Fruit fly (Drosophila melanogaster) whole organism, embryonic: Measurements from ENCODE around the gene Rad9.

Experiments used
- Adf1 ChIP-seq: fragments of 200-800 bp; sonication (Bioruptor generic); IDR thresholded peaks from 2 replicates; pipeline ENCODE4 v1.3.6; 2022; ENCODE audit warnings: missing biosample characterization, missing genetic modification characterization
- Asciz ChIP-seq: fragments of 200-800 bp; sonication (Bioruptor generic); optimal IDR thresholded peaks from 2 replicates; lab custom pipeline; 2017; ENCODE audit warnings: missing biosample characterization, mild to moderate bottlenecking, missing genetic modification characterization, missing genetic modification reagents
- C15 ChIP-seq: fragments of 200-800 bp; sonication (Bioruptor generic); IDR thresholded peaks from 3 replicates; pipeline ENCODE4 v1.3.6; 2022; ENCODE audit warnings: missing biosample characterization, missing genetic modification characterization
- CG10147 ChIP-seq: fragments of 200-800 bp; sonication (Bioruptor generic); optimal IDR thresholded peaks from 2 replicates; lab custom pipeline; 2019; ENCODE audit warnings: missing biosample characterization, mild to moderate bottlenecking, missing genetic modification characterization, moderate library complexity
- CG11560 ChIP-seq: fragments of 200-800 bp; sonication (Bioruptor generic); IDR thresholded peaks from 3 replicates; pipeline ENCODE4 v1.3.6; 2022; ENCODE audit warnings: missing biosample characterization, missing genetic modification characterization
- CG12104 ChIP-seq: fragments of 200-800 bp; sonication (Bioruptor generic); optimal IDR thresholded peaks from 3 replicates; lab custom pipeline; 2016; ENCODE audit warnings: missing biosample characterization, missing genetic modification characterization
- CG12942 ChIP-seq: fragments of 200-800 bp; sonication (Bioruptor generic); optimal IDR thresholded peaks from 3 replicates; lab custom pipeline; 2016; ENCODE audit warnings: missing biosample characterization, missing genetic modification characterization
- CG14014 ChIP-seq: fragments of 200-800 bp; sonication (Bioruptor generic); IDR thresholded peaks from 2 replicates; pipeline ENCODE4 v1.3.6; 2022; ENCODE audit warnings: missing biosample characterization, missing genetic modification characterization
- CG15073 ChIP-seq: fragments of 200-800 bp; sonication (Bioruptor generic); optimal IDR thresholded peaks from 2 replicates; lab custom pipeline; 2016; ENCODE audit warnings: missing biosample characterization, missing genetic modification characterization
- CG15269 ChIP-seq: fragments of 200-800 bp; sonication (Bioruptor generic); optimal IDR thresholded peaks from 2 replicates; lab custom pipeline; 2018; ENCODE audit warnings: missing biosample characterization, mild to moderate bottlenecking, missing genetic modification characterization, moderate library complexity
- CG15696 ChIP-seq: fragments of 200-800 bp; sonication (Bioruptor generic); optimal IDR thresholded peaks from 2 replicates; lab custom pipeline; 2019; ENCODE audit warnings: missing biosample characterization, mild to moderate bottlenecking, missing genetic modification characterization, moderate library complexity
- CG16779 ChIP-seq: fragments of 200-800 bp; sonication (Bioruptor generic); IDR thresholded peaks from 2 replicates; pipeline ENCODE4 v1.3.6; 2022; ENCODE audit warnings: missing biosample characterization, missing genetic modification characterization
- CG17328 ChIP-seq: fragments of 200-800 bp; sonication (Bioruptor generic); IDR thresholded peaks from 2 replicates; pipeline ENCODE4 v1.3.6; 2022; ENCODE audit warnings: missing biosample characterization, missing genetic modification characterization
- CG1792 ChIP-seq: fragments of 200-800 bp; sonication (Bioruptor generic); optimal IDR thresholded peaks from 2 replicates; lab custom pipeline; 2016; ENCODE audit warnings: missing biosample characterization, missing genetic modification characterization
- CG30020 ChIP-seq: fragments of 200-800 bp; optimal IDR thresholded peaks from 2 replicates; lab custom pipeline; 2019; ENCODE audit warnings: missing biosample characterization, mild to moderate bottlenecking, missing genetic modification characterization, moderate library complexity
- CG31224 ChIP-seq: fragments of 200-800 bp; sonication (Bioruptor generic); IDR thresholded peaks from 2 replicates; pipeline ENCODE4 v1.3.6; 2022; ENCODE audit warnings: missing biosample characterization, missing genetic modification characterization
- CG42726 ChIP-seq: fragments of 200-800 bp; sonication (Bioruptor generic); IDR thresholded peaks from 2 replicates; pipeline ENCODE4 v1.3.6; 2022; ENCODE audit warnings: missing biosample characterization, missing genetic modification characterization; ENCODE audit not compliant: partially characterized antibody
- CG7963 ChIP-seq: fragments of 200-800 bp; sonication (Bioruptor generic); IDR thresholded peaks from 3 replicates; pipeline ENCODE4 v1.3.6; 2022; ENCODE audit warnings: missing biosample characterization, missing genetic modification characterization; ENCODE audit not compliant: partially characterized antibody
- CHES-1-like ChIP-seq: fragments of 200-800 bp; sonication (Bioruptor generic); optimal IDR thresholded peaks from 2 replicates; lab custom pipeline; 2016; ENCODE audit warnings: missing biosample characterization, missing genetic modification characterization
- CTCF ChIP-seq: fragments of 200-800 bp; sonication (Bioruptor generic); optimal IDR thresholded peaks from 2 replicates; lab custom pipeline; 2017; ENCODE audit warnings: missing biosample characterization, mild to moderate bottlenecking, missing genetic modification characterization, moderate library complexity
- Camta ChIP-seq: fragments of 200-800 bp; sonication (Bioruptor generic); optimal IDR thresholded peaks from 2 replicates; lab custom pipeline; 2016; ENCODE audit warnings: missing biosample characterization, missing genetic modification characterization
- CoRest ChIP-seq: fragments of 200-800 bp; sonication (Bioruptor generic); optimal IDR thresholded peaks from 3 replicates; lab custom pipeline; 2018; ENCODE audit warnings: missing biosample characterization, mild to moderate bottlenecking, missing genetic modification characterization, moderate library complexity
- Dbx ChIP-seq: fragments of 200-800 bp; sonication (Bioruptor generic); IDR thresholded peaks from 3 replicates; pipeline ENCODE4 v1.3.6; 2022; ENCODE audit warnings: missing biosample characterization, missing genetic modification characterization
- Dp ChIP-seq: fragments of 200-800 bp; sonication (Bioruptor generic); optimal IDR thresholded peaks from 2 replicates; lab custom pipeline; 2018; ENCODE audit warnings: missing biosample characterization, mild to moderate bottlenecking, missing genetic modification characterization, moderate library complexity
- Fer1 ChIP-seq: fragments of 200-800 bp; sonication (Bioruptor generic); optimal IDR thresholded peaks from 2 replicates; lab custom pipeline; 2017; ENCODE audit warnings: missing biosample characterization, mild to moderate bottlenecking, missing genetic modification characterization
- Hr51 ChIP-seq, 2 experiments: fragments of 200-800 bp; sonication (Bioruptor generic); optimal IDR thresholded peaks; 2 replicates in 1 of 2; 3 replicates in 1 of 2; lab custom pipeline; 2016 to 2018; ENCODE audit warnings: missing biosample characterization in 2 of 2, missing genetic modification characterization in 2 of 2, mild to moderate bottlenecking in 1 of 2, moderate library complexity in 1 of 2
- Hr78 ChIP-seq, 2 experiments: fragments of 200-800 bp in 1 of 2; fragments of >200 bp in 1 of 2; sonication (Bioruptor generic) in 1 of 2; optimal IDR thresholded peaks; 2 replicates each; lab custom pipeline; 2017 to 2019; ENCODE audit warnings: missing biosample characterization in 2 of 2, missing genetic modification characterization in 2 of 2, mild to moderate bottlenecking in 1 of 2, moderate library complexity in 1 of 2
- Hsf ChIP-seq: fragments of 200-800 bp; sonication (Bioruptor generic); optimal IDR thresholded peaks from 3 replicates; lab custom pipeline; 2016; ENCODE audit warnings: missing biosample characterization, missing genetic modification characterization
- MTF-1 ChIP-seq: fragments of 200-800 bp; sonication (Bioruptor generic); optimal IDR thresholded peaks from 2 replicates; lab custom pipeline; 2018; ENCODE audit warnings: missing biosample characterization, mild to moderate bottlenecking, missing genetic modification characterization, borderline replicate concordance
- Opbp ChIP-seq: fragments of 200-800 bp; sonication (Bioruptor generic); IDR thresholded peaks from 3 replicates; pipeline ENCODE4 v1.3.6; 2022; ENCODE audit warnings: missing biosample characterization, missing genetic modification characterization; ENCODE audit not compliant: partially characterized antibody
- Ssrp ChIP-seq: fragments of 200-800 bp; sonication (Bioruptor generic); optimal IDR thresholded peaks from 2 replicates; lab custom pipeline; 2018; ENCODE audit warnings: missing biosample characterization, mild to moderate bottlenecking, missing genetic modification characterization, moderate library complexity
- Tbp ChIP-seq: fragments of >200 bp; optimal IDR thresholded peaks from 2 replicates; lab custom pipeline; 2018; ENCODE audit warnings: missing biosample characterization, missing genetic modification characterization
- abd-A ChIP-seq: fragments of 200-800 bp; sonication (Bioruptor generic); optimal IDR thresholded peaks from 3 replicates; lab custom pipeline; 2019; ENCODE audit warnings: missing biosample characterization, mild to moderate bottlenecking, missing genetic modification characterization, moderate library complexity
- al ChIP-seq: fragments of 200-800 bp; sonication (Bioruptor generic); IDR thresholded peaks from 2 replicates; pipeline ENCODE4 v1.3.6; 2022; ENCODE audit warnings: missing biosample characterization, missing genetic modification characterization
- bsh ChIP-seq, 2 experiments: fragments of 200-800 bp; sonication (Bioruptor generic); optimal IDR thresholded peaks; 2 replicates each; lab custom pipeline; 2017 to 2018; ENCODE audit warnings: mild to moderate bottlenecking in 2 of 2, missing biosample characterization in 2 of 2, missing genetic modification characterization in 2 of 2, moderate library complexity in 1 of 2
- btn ChIP-seq: fragments of 200-800 bp; sonication (Bioruptor generic); optimal IDR thresholded peaks from 2 replicates; lab custom pipeline; 2016; ENCODE audit warnings: missing biosample characterization, missing genetic modification characterization
- dysf ChIP-seq: fragments of 200-800 bp; sonication (Bioruptor generic); IDR thresholded peaks from 3 replicates; pipeline ENCODE4 v1.3.6; 2022; ENCODE audit warnings: missing biosample characterization, missing genetic modification characterization
- esg ChIP-seq: fragments of 200-800 bp; sonication (Bioruptor generic); conservative IDR thresholded peaks from 2 replicates; pipeline ENCODE4 v1.3.6; 2022; ENCODE audit warnings: missing biosample characterization, missing genetic modification characterization
- eve ChIP-seq, 2 experiments: fragments of >200 bp; optimal IDR thresholded peaks; 2 replicates each; lab custom pipeline; 2017; ENCODE audit warnings: missing biosample characterization in 2 of 2, missing genetic modification characterization in 2 of 2
- gcm ChIP-seq: fragments of 200-800 bp; sonication (Bioruptor generic); optimal IDR thresholded peaks from 2 replicates; lab custom pipeline; 2019; ENCODE audit warnings: missing biosample characterization, mild to moderate bottlenecking, missing genetic modification characterization, moderate library complexity
- ind ChIP-seq: fragments of 200-800 bp; sonication (Bioruptor generic); optimal IDR thresholded peaks from 3 replicates; lab custom pipeline; 2016; ENCODE audit warnings: missing biosample characterization, missing genetic modification characterization
- jigr1 ChIP-seq: fragments of 200-800 bp; sonication (Bioruptor generic); IDR thresholded peaks from 3 replicates; pipeline ENCODE4 v1.3.6; 2022; ENCODE audit warnings: missing biosample characterization, missing genetic modification characterization
- kay ChIP-seq: fragments of 200-800 bp; sonication (Bioruptor generic); optimal IDR thresholded peaks from 2 replicates; lab custom pipeline; 2016; ENCODE audit warnings: missing biosample characterization, missing genetic modification characterization
- lbe ChIP-seq: fragments of 200-800 bp; sonication (Bioruptor generic); optimal IDR thresholded peaks from 2 replicates; lab custom pipeline; 2016; ENCODE audit warnings: missing biosample characterization, mild to moderate bottlenecking, missing genetic modification characterization
- lilli ChIP-seq: fragments of 200-800 bp; sonication (Bioruptor generic); optimal IDR thresholded peaks from 3 replicates; lab custom pipeline; 2016; ENCODE audit warnings: missing biosample characterization, missing genetic modification characterization
- nau ChIP-seq: fragments of 200-800 bp; sonication (Bioruptor generic); optimal IDR thresholded peaks from 3 replicates; lab custom pipeline; 2017; ENCODE audit warnings: missing biosample characterization, mild to moderate bottlenecking, missing genetic modification characterization, missing genetic modification reagents
- onecut ChIP-seq: fragments of 200-800 bp; sonication (Bioruptor generic); IDR thresholded peaks from 2 replicates; pipeline ENCODE4 v1.3.6; 2022; ENCODE audit warnings: missing biosample characterization, missing genetic modification characterization
- pho ChIP-seq: fragments of 200-800 bp; sonication (Bioruptor generic); optimal IDR thresholded peaks from 2 replicates; lab custom pipeline; 2016; ENCODE audit warnings: missing biosample characterization, missing genetic modification characterization
- pum ChIP-seq: fragments of 200-800 bp; sonication (Bioruptor generic); optimal IDR thresholded peaks from 2 replicates; lab custom pipeline; 2016; ENCODE audit warnings: missing biosample characterization, missing genetic modification characterization
- salm ChIP-seq: fragments of 200-800 bp; sonication (Bioruptor generic); optimal IDR thresholded peaks from 2 replicates; lab custom pipeline; 2018; ENCODE audit warnings: missing biosample characterization, mild to moderate bottlenecking, missing genetic modification characterization
- sisA ChIP-seq: fragments of 200-800 bp; sonication (Bioruptor generic); IDR thresholded peaks from 2 replicates; pipeline ENCODE4 v1.3.6; 2022; ENCODE audit warnings: missing biosample characterization, missing genetic modification characterization
- so ChIP-seq: fragments of 200-800 bp; sonication (Bioruptor generic); IDR thresholded peaks from 3 replicates; pipeline ENCODE4 v1.3.6; 2022; ENCODE audit warnings: missing biosample characterization, missing genetic modification characterization
- sob ChIP-seq: fragments of 200-800 bp; sonication (Bioruptor generic); IDR thresholded peaks from 2 replicates; pipeline ENCODE4 v1.3.6; 2022; ENCODE audit warnings: missing biosample characterization, missing genetic modification characterization

Gene Rad9

DNA sequence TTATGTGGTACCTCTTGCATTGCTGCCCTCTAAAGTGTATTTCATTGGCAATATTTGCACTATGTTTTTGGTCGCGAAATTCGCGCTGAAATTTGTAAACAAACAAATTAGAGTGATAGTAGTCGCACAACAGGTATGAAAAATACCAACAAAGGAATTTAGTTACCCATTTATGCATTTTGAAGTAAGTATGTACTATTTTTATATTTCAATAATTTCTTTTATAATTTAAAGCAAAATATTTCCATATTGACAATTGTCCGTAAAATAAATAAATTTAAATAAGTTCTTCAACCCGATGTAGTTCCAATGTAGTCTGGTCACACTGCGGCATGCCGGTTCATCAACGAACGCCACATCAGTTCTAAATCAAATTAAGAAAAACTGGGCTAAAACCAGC is at the start of gene Rad9, which contains the start of gene Uggt (continued):
- TF ChIP-seq CG15269 (tag; lab: Kevin White, UChicago): no peak
- TF ChIP-seq CG12104: no peak
- no peak for TF ChIP-seq sob (GFP tag; lab: Robert Waterston, UW)
- TF ChIP-seq so (GFP tag; lab: Robert Waterston, UW): no peak
- TF ChIP-seq Camta (GFP tag; lab: Kevin White, UChicago): no peak
- no peak for TF ChIP-seq lbe (GFP tag; lab: Kevin White, UChicago)
- peak; percentile 12 for TF ChIP-seq CG12942 (GFP tag; lab: Kevin White, UChicago)
- no peak for TF ChIP-seq CG7963 (GFP tag; lab: Robert Waterston, UW)
- TF ChIP-seq CTCF (GFP tag; lab: Kevin White, UChicago): no peak
- no peak for TF ChIP-seq CG31224 (GFP tag; lab: Robert Waterston, UW)
- TF ChIP-seq dysf (GFP tag; lab: Robert Waterston, UW): no peak
- TF ChIP-seq esg (GFP tag; lab: Robert Waterston, UW): no peak
- no peak for TF ChIP-seq ind
- TF ChIP-seq Asciz (GFP tag; lab: Kevin White, UChicago): no peak
- peak; percentile 7 for TF ChIP-seq lilli (GFP tag; lab: Kevin White, UChicago)
- no peak for TF ChIP-seq C15 (GFP tag; lab: Robert Waterston, UW)
- no peak for TF ChIP-seq onecut
- no peak for TF ChIP-seq Fer1
- TF ChIP-seq kay (GFP tag; lab: Kevin White, UChicago): no peak
- no peak for TF ChIP-seq nau (GFP tag; lab: Kevin White, UChicago)
- TF ChIP-seq CoRest (tag; lab: Kevin White, UChicago): no peak
- no peak for TF ChIP-seq CG11560 (tag; lab: Robert Waterston, UW)
- TF ChIP-seq bsh (GFP tag; optimal IDR thresholded peaks at IDR 0.05; lab: Kevin White, UChicago): peak in 1 of 2 experiments; percentile 9
- no peak for TF ChIP-seq CG1792 (GFP tag; lab: Kevin White, UChicago)
- no peak for TF ChIP-seq CG17328 (GFP tag; lab: Robert Waterston, UW)
- no peak for TF ChIP-seq Hr51 (GFP tag; optimal IDR thresholded peaks at IDR 0.05; lab: Kevin White, UChicago)
- no peak for TF ChIP-seq CG10147 (GFP tag; lab: Kevin White, UChicago)
- no peak for TF ChIP-seq Hsf (GFP tag; lab: Kevin White, UChicago)
- TF ChIP-seq salm: no peak
- TF ChIP-seq MTF-1 (GFP tag; lab: Kevin White, UChicago): no peak
- no peak for TF ChIP-seq Ssrp (tag; lab: Kevin White, UChicago)
- no peak for TF ChIP-seq pho (GFP tag; lab: Kevin White, UChicago)
- TF ChIP-seq pum (GFP tag; lab: Kevin White, UChicago): no peak
- TF ChIP-seq CG30020 (tag; lab: Kevin White, UChicago): peak; percentile 52
- no peak for TF ChIP-seq Hr78 (GFP tag; optimal IDR thresholded peaks at IDR 0.05; lab: Kevin White, UChicago)
- no peak for TF ChIP-seq Adf1 (GFP tag; lab: Robert Waterston, UW)
- TF ChIP-seq CHES-1-like (GFP tag; lab: Kevin White, UChicago): no peak
- no peak for TF ChIP-seq CG15073
- no peak for TF ChIP-seq Tbp (GFP tag; lab: Kevin White, UChicago)
- no peak for TF ChIP-seq CG14014
- no peak for TF ChIP-seq al (GFP tag; lab: Robert Waterston, UW)
- TF ChIP-seq jigr1 (GFP tag; lab: Robert Waterston, UW): no peak
- peak; percentile 58 for TF ChIP-seq Dp (GFP tag; lab: Kevin White, UChicago)
- no peak for TF ChIP-seq sisA
- no peak for TF ChIP-seq gcm (GFP tag; lab: Kevin White, UChicago)
- no peak for TF ChIP-seq Opbp (GFP tag; lab: Robert Waterston, UW)
- no peak for TF ChIP-seq btn
- TF ChIP-seq abd-A: no peak
- no peak for TF ChIP-seq CG42726 (GFP tag; lab: Robert Waterston, UW)
- TF ChIP-seq eve (GFP tag; optimal IDR thresholded peaks at IDR 0.05; lab: Kevin White, UChicago): no peak
- TF ChIP-seq Dbx (GFP tag; lab: Robert Waterston, UW): no peak
- TF ChIP-seq CG15696: peak; percentile 39
- TF ChIP-seq CG16779 (GFP tag; lab: Robert Waterston, UW): no peak
